Worm (Caenorhabditis elegans) whole organism, L4 larva: ENCODE results near the gene Y54E2A.9.

Experiments
- D1046.2 ChIP-seq: fragments of 200-800 bp; sonication (Bioruptor generic); IDR thresholded peaks from 2 replicates; pipeline ENCODE4 v1.3.6; 2022; ENCODE audit warnings: missing genetic modification characterization, missing compliant biosample characterization
- F44E2.7 ChIP-seq: fragments of 200-800 bp; sonication (Bioruptor generic); IDR thresholded peaks from 2 replicates; pipeline ENCODE4 v2.1.2; 2022; ENCODE audit warnings: missing genetic modification characterization, missing compliant biosample characterization
- T26A8.4 ChIP-seq: fragments of 200-800 bp; sonication (Bioruptor generic); IDR thresholded peaks from 2 replicates; pipeline ENCODE4 v1.3.6; 2022; ENCODE audit warnings: missing genetic modification characterization, missing compliant biosample characterization
- ZK546.5 ChIP-seq, 2 experiments: sonication (generic microtip); optimal IDR thresholded peaks; 2 replicates each; lab custom pipeline; 2017; ENCODE audit warnings: missing biosample characterization in 2 of 2, missing genetic modification characterization in 2 of 2
- arid-1 ChIP-seq: fragments of 200-800 bp; sonication (Bioruptor generic); conservative IDR thresholded peaks from 2 replicates; pipeline ENCODE4 v1.3.6; 2022; ENCODE audit warnings: missing genetic modification reagents, missing genetic modification characterization, missing compliant biosample characterization
- attf-4 ChIP-seq: sonication (generic microtip); optimal IDR thresholded peaks from 3 replicates; lab custom pipeline; 2017; ENCODE audit warnings: missing biosample characterization, missing genetic modification characterization
- ceh-28 ChIP-seq: fragments of 150-350 bp; optimal IDR thresholded peaks from 2 replicates; lab custom pipeline; 2014; ENCODE audit warnings: missing biosample characterization, missing genetic modification reagents, missing genetic modification characterization
- ctbp-1 ChIP-seq: fragments of 200-800 bp; sonication (Bioruptor generic); IDR thresholded peaks from 2 replicates; pipeline ENCODE4 v1.3.6; 2022; ENCODE audit warnings: missing genetic modification reagents, missing genetic modification characterization, missing compliant biosample characterization
- daf-12 ChIP-seq: fragments of 150-350 bp; optimal IDR thresholded peaks from 2 replicates; lab custom pipeline; 2014; ENCODE audit warnings: missing biosample characterization, missing genetic modification reagents, missing genetic modification characterization
- dmd-6 ChIP-seq: fragments of 200-800 bp; sonication (Bioruptor generic); IDR thresholded peaks from 2 replicates; pipeline ENCODE4 v1.3.6; 2022; ENCODE audit warnings: missing genetic modification reagents, missing genetic modification characterization, missing compliant biosample characterization
- dmd-8 ChIP-seq: fragments of 200-800 bp; sonication (Bioruptor generic); IDR thresholded peaks from 2 replicates; pipeline ENCODE4 v1.3.6; 2022; ENCODE audit warnings: missing genetic modification characterization, missing compliant biosample characterization
- dmd-9 ChIP-seq: fragments of 200-800 bp; sonication (Bioruptor generic); IDR thresholded peaks from 2 replicates; pipeline ENCODE4 v1.3.6; 2022; ENCODE audit warnings: missing genetic modification reagents, missing genetic modification characterization, missing compliant biosample characterization
- dve-1 ChIP-seq: sonication (generic microtip); optimal IDR thresholded peaks from 2 replicates; lab custom pipeline; 2017; ENCODE audit warnings: antibody characterized with exemption, mild to moderate bottlenecking, missing genetic modification characterization, missing compliant biosample characterization; ENCODE audit not compliant: insufficient read depth
- fkh-10 ChIP-seq: fragments of 150-350 bp; optimal IDR thresholded peaks from 2 replicates; lab custom pipeline; 2014; ENCODE audit warnings: missing biosample characterization, missing genetic modification reagents, missing genetic modification characterization
- gei-8 ChIP-seq: fragments of 200-800 bp; sonication (Bioruptor generic); optimal IDR thresholded peaks from 2 replicates; lab custom pipeline; 2018; ENCODE audit warnings: mild to moderate bottlenecking, missing genetic modification characterization, missing compliant biosample characterization
- hlh-11 ChIP-seq: fragments of 200-800 bp; sonication (Bioruptor generic); optimal IDR thresholded peaks from 2 replicates; lab custom pipeline; 2018; ENCODE audit warnings: mild to moderate bottlenecking, missing genetic modification characterization, missing compliant biosample characterization
- lim-7 ChIP-seq: fragments of 200-800 bp; sonication (Bioruptor generic); IDR thresholded peaks from 2 replicates; pipeline ENCODE4 v1.3.6; 2022; ENCODE audit warnings: missing genetic modification characterization, missing compliant biosample characterization
- lin-1 ChIP-seq: fragments of 200-800 bp; sonication (Bioruptor generic); IDR thresholded peaks from 2 replicates; pipeline ENCODE4 v1.3.6; 2022; ENCODE audit warnings: missing genetic modification reagents, missing genetic modification characterization, missing compliant biosample characterization
- lin-13 ChIP-seq: fragments of 150-350 bp; optimal IDR thresholded peaks from 2 replicates; lab custom pipeline; 2014; ENCODE audit warnings: missing biosample characterization, missing genetic modification reagents, missing genetic modification characterization
- lin-29 ChIP-seq: fragments of 200-800 bp; sonication (Bioruptor generic); IDR thresholded peaks from 2 replicates; pipeline ENCODE4 v1.3.6; 2022; ENCODE audit warnings: missing genetic modification reagents, missing genetic modification characterization, missing compliant biosample characterization
- lsy-2 ChIP-seq, 2 experiments: fragments of 150-350 bp in 1 of 2; sonication (generic microtip) in 1 of 2; optimal IDR thresholded peaks; 2 replicates each; lab custom pipeline; 2014 to 2017; ENCODE audit warnings: missing biosample characterization in 2 of 2, missing genetic modification characterization in 2 of 2
- madf-5 ChIP-seq, 2 experiments: fragments of 200-800 bp; sonication (Bioruptor generic); IDR thresholded peaks; 2 replicates each; pipeline ENCODE4 v1.3.6; 2022; ENCODE audit warnings: missing compliant biosample characterization in 2 of 2, missing genetic modification characterization in 2 of 2
- madf-9 ChIP-seq: fragments of 200-800 bp; sonication (Bioruptor generic); conservative IDR thresholded peaks from 2 replicates; pipeline ENCODE4 v1.3.6; 2022; ENCODE audit warnings: missing genetic modification reagents, missing genetic modification characterization, missing compliant biosample characterization
- mdt-29 ChIP-seq: fragments of 200-800 bp; sonication (Bioruptor generic); IDR thresholded peaks from 2 replicates; pipeline ENCODE4 v1.3.6; 2022; ENCODE audit warnings: missing genetic modification reagents, missing genetic modification characterization, missing compliant biosample characterization
- mep-1 ChIP-seq: fragments of 150-350 bp; sonication (generic microtip); optimal IDR thresholded peaks from 3 replicates; lab custom pipeline; 2014; ENCODE audit warnings: missing biosample characterization, missing genetic modification characterization
- nhr-237 ChIP-seq: sonication (generic microtip); optimal IDR thresholded peaks from 2 replicates; lab custom pipeline; 2017; ENCODE audit warnings: missing biosample characterization, missing genetic modification characterization
- nhr-25 ChIP-seq: sonication (generic microtip); optimal IDR thresholded peaks from 2 replicates; lab custom pipeline; 2017; ENCODE audit warnings: missing genetic modification characterization, mild to moderate bottlenecking, missing compliant biosample characterization, antibody characterized with exemption, moderate library complexity, borderline replicate concordance; ENCODE audit not compliant: insufficient read depth
- nhr-28 ChIP-seq: fragments of 150-350 bp; optimal IDR thresholded peaks from 2 replicates; lab custom pipeline; 2014; ENCODE audit warnings: missing biosample characterization, missing genetic modification characterization
- nhr-41 ChIP-seq: fragments of 200-800 bp; sonication (Bioruptor generic); IDR thresholded peaks from 2 replicates; pipeline ENCODE4 v1.3.6; 2022; ENCODE audit warnings: missing genetic modification reagents, missing genetic modification characterization, missing compliant biosample characterization
- nhr-42 ChIP-seq: fragments of 200-800 bp; sonication (Bioruptor generic); IDR thresholded peaks from 2 replicates; pipeline ENCODE4 v1.3.6; 2022; ENCODE audit warnings: missing genetic modification characterization, missing compliant biosample characterization
- pha-4 ChIP-seq, 2 experiments: fragments of 150-350 bp in 1 of 2; fragments of 200-800 bp in 1 of 2; sonication (Bioruptor generic) in 1 of 2; IDR thresholded peaks in 1 of 2; optimal IDR thresholded peaks in 1 of 2; 2 replicates each; pipeline versions ENCODE4 v1.3.6 to Lab custom; 2014 to 2022; ENCODE audit warnings: missing genetic modification characterization in 2 of 2, missing genetic modification reagents in 2 of 2, missing biosample characterization in 1 of 2, missing compliant biosample characterization in 1 of 2
- php-3 ChIP-seq: fragments of 200-800 bp; sonication (Bioruptor generic); IDR thresholded peaks from 2 replicates; pipeline ENCODE4 v1.3.6; 2022; ENCODE audit warnings: missing genetic modification reagents, missing genetic modification characterization, missing compliant biosample characterization
- rbr-2 ChIP-seq: sonication (generic microtip); optimal IDR thresholded peaks from 2 replicates; lab custom pipeline; 2016; ENCODE audit warnings: missing genotype, missing genetic modification characterization, missing compliant biosample characterization
- set-16 ChIP-seq: fragments of 200-800 bp; sonication (Bioruptor generic); IDR thresholded peaks from 2 replicates; pipeline ENCODE4 v1.3.6; 2022; ENCODE audit warnings: missing genetic modification reagents, missing genetic modification characterization, missing compliant biosample characterization
- spr-1 ChIP-seq: sonication (generic microtip); optimal IDR thresholded peaks from 2 replicates; lab custom pipeline; 2016; ENCODE audit warnings: mild to moderate bottlenecking, missing genetic modification characterization, missing compliant biosample characterization
- tag-97 ChIP-seq: fragments of 200-800 bp; sonication (Bioruptor generic); IDR thresholded peaks from 2 replicates; pipeline ENCODE4 v1.3.6; 2022; ENCODE audit warnings: missing genetic modification characterization, missing compliant biosample characterization
- unc-62 ChIP-seq, 3 experiments: fragments of 150-350 bp in 1 of 3; sonication (generic microtip); optimal IDR thresholded peaks in 2 of 3; peaks in 1 of 3; 1 replicate in 1 of 3; 2 replicates in 2 of 3; lab custom pipeline; 2014 to 2017; ENCODE audit warnings: missing biosample characterization in 3 of 3, missing genetic modification characterization in 3 of 3, missing genetic modification reagents in 3 of 3, missing genotype in 1 of 3
- zag-1 ChIP-seq: fragments of 150-350 bp; optimal IDR thresholded peaks from 2 replicates; lab custom pipeline; 2014; ENCODE audit warnings: missing biosample characterization, missing genetic modification characterization
- zfp-3 ChIP-seq: fragments of 200-800 bp; sonication (Bioruptor generic); conservative IDR thresholded peaks from 2 replicates; pipeline ENCODE4 v1.3.6; 2022; ENCODE audit warnings: missing genetic modification reagents, missing genetic modification characterization, missing compliant biosample characterization
- ztf-11 ChIP-seq: fragments of 150-350 bp; optimal IDR thresholded peaks from 2 replicates; lab custom pipeline; 2014; ENCODE audit warnings: missing biosample characterization, missing genetic modification characterization

Gene Y54E2A.9

DNA sequence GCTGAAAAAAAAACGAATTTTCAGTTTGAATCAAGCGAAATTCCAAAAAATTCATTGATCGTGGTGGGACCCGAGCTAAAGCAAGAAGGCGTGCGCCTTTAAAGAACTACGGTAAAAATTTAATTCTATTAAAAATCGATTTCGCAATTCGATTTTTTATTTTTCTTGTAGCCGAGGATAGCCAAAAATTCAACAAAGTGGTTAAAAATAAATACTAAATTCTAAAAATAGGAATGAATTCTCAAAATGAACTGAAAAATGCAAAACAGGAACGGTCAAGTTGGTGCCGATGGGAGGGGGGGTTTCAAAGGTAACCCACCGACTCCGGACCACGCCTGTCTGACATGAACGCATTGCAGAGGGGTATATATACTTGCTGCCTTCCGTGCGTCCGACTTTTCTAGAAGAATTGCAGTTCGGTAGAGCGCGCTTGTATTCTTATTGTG, 15.3 kb upstream of the Y54E2A.9 start (continued):
- TF ChIP-seq lin-13 (peak; percentile 48), lsy-2 (tag; optimal IDR thresholded peaks at IDR 0.05; lab: Kevin White, UChicago) (peak in 1 of 2 experiments; percentile 75), madf-9 (GFP tag; lab: Robert Waterston, UW) (0 out of 2 replicates have a peak, but pooled peaks have one; percentile 63), lim-7 (peak; percentile 59; the same call in 1 of the 2 replicates), dve-1 (tag; lab: Kevin White, UChicago) (peak; percentile 76), ceh-28 (no peak), attf-4 (no peak), nhr-28 (tag; lab: Kevin White, UChicago) (peak; percentile 8), gei-8 (GFP tag; lab: Kevin White, UChicago) (no peak), tag-97 (GFP tag; lab: Robert Waterston, UW) (no peak), T26A8.4 (GFP tag; lab: Robert Waterston, UW) (peak; percentile 86), arid-1 (peak; percentile 63), D1046.2 (GFP tag; lab: Robert Waterston, UW) (no peak), pha-4 (GFP tag; IDR thresholded peaks at IDR 0.05; lab: Robert Waterston, UW) (peak; percentile 40; the same call in 1 of the 2 replicates), pha-4 (tag; optimal IDR thresholded peaks at IDR 0.05; lab: Kevin White, UChicago) (no peak), mep-1 (tag; lab: Kevin White, UChicago) (peak; percentile 52), lin-29 (GFP tag; lab: Robert Waterston, UW) (no peak), fkh-10 (no peak), nhr-25 (tag; lab: Kevin White, UChicago) (no peak), dmd-8 (peak; percentile 59; the same call in 1 of the 2 replicates), rbr-2 (peak; percentile 64), mdt-29 (GFP tag; lab: Robert Waterston, UW) (peak; percentile 50; the same call in 1 of the 2 replicates), nhr-237 (tag; lab: Kevin White, UChicago) (no peak), zag-1 (no peak), nhr-42 (peak; percentile 86), ztf-11 (no peak), nhr-41 (GFP tag; lab: Robert Waterston, UW) (0 out of 2 replicates have a peak, but pooled peaks have one; percentile 33), spr-1 (peak; percentile 20)
- TF ChIP-seq, all 104 proteins: peak for 45

DNA sequence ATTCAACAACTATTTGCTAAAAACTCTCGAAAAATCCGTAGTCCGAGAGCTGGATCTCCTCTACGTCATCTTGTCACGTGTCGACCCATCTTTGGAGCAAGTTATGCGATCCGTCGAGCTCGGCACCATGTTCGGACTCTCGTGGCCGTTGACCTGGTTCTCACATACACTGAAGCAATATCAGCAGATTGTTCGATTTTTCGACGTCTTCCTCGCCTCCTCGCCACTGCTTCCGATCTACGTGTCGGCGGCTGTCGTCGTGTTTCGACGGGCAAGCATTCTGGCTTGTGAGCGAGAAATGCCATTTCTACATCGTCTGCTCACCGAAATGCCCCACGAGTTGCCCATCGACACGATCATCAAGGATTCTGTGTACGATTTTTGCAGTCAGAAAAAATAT, 13.6 kb upstream of the Y54E2A.9 start:
- TF ChIP-seq ZK546.5 (tag; optimal IDR thresholded peaks at IDR 0.05; lab: Kevin White, UChicago): no peak
- no peak for TF ChIP-seq lin-29 (GFP tag; lab: Robert Waterston, UW)
- TF ChIP-seq lim-7: no peak
- TF ChIP-seq hlh-11 (tag; lab: Kevin White, UChicago): no peak
- peak; percentile 17; the same call in 1 of the 2 replicates for TF ChIP-seq dmd-6 (GFP tag; lab: Robert Waterston, UW)
- TF ChIP-seq F44E2.7 (GFP tag; lab: Robert Waterston, UW): no peak
- TF ChIP-seq lin-1 (GFP tag; lab: Robert Waterston, UW): no peak
- TF ChIP-seq php-3 (GFP tag; lab: Robert Waterston, UW): no peak
- 0 out of 2 replicates have a peak, but pooled peaks have one; percentile 54 for TF ChIP-seq dmd-9 (GFP tag; lab: Robert Waterston, UW)
- 0 out of 2 replicates have a peak, but pooled peaks have one; percentile 10 for TF ChIP-seq zfp-3
- peak; percentile 28; the same call in 1 of the 2 replicates for TF ChIP-seq set-16 (GFP tag; lab: Robert Waterston, UW)
- 0 out of 2 replicates have a peak, but pooled peaks have one; percentile 62 for TF ChIP-seq nhr-42
- 0 out of 4 replicates have a peak, but pooled peaks of 1 of the 2 experiments have one; percentile 26 for TF ChIP-seq madf-5 (GFP tag; IDR thresholded peaks at IDR 0.05; lab: Robert Waterston, UW)
- TF ChIP-seq nhr-41 (GFP tag; lab: Robert Waterston, UW): no peak
- TF ChIP-seq ctbp-1: 0 out of 2 replicates have a peak, but pooled peaks have one; percentile 7
- no peak for TF ChIP-seq daf-12 (tag; lab: Kevin White, UChicago)
- no peak for TF ChIP-seq mdt-29 (GFP tag; lab: Robert Waterston, UW)
- TF ChIP-seq unc-62 (GFP tag; optimal IDR thresholded peaks at IDR 0.05 in 1 of 2; lab: Kevin White, UChicago): no peak
- no peak for TF ChIP-seq unc-62 (tag; optimal IDR thresholded peaks at IDR 0.05; lab: Kevin White, UChicago)
- no peak for TF ChIP-seq arid-1
